Fruit fly (Drosophila melanogaster) whole organism, pupa: ENCODE measurements around the gene Arr1.
A peak's percentile ranks its signal among the peaks of the same experiment; 100 is the strongest.

Experiments
- CG10348 ChIP-seq: fragments of 200-800 bp; sonication (Bioruptor generic); IDR thresholded peaks from 2 replicates; pipeline ENCODE4 v1.3.6; 2022; ENCODE audit warnings: missing biosample characterization, missing genetic modification characterization
- CG12605 ChIP-seq: fragments of 200-800 bp; sonication (Bioruptor generic); IDR thresholded peaks from 2 replicates; pipeline ENCODE4 v1.3.6; 2022; ENCODE audit warnings: missing biosample characterization, missing genetic modification characterization
- CG13204 ChIP-seq: fragments of 200-800 bp; sonication (Bioruptor generic); optimal IDR thresholded peaks from 2 replicates; lab custom pipeline; 2018; ENCODE audit warnings: missing biosample characterization, mild to moderate bottlenecking, missing genetic modification characterization, moderate library complexity
- CG14655 ChIP-seq: fragments of 200-800 bp; sonication (Bioruptor generic); optimal IDR thresholded peaks from 3 replicates; lab custom pipeline; 2017; ENCODE audit warnings: mild to moderate bottlenecking, missing biosample characterization, missing genetic modification reagents, missing genetic modification characterization
- CG15710 ChIP-seq: fragments of 200-800 bp; sonication (Bioruptor generic); optimal IDR thresholded peaks from 2 replicates; lab custom pipeline; 2018; ENCODE audit warnings: missing biosample characterization, mild to moderate bottlenecking, missing genetic modification characterization, moderate library complexity
- CG17806 ChIP-seq: fragments of 200-800 bp; sonication (Bioruptor generic); optimal IDR thresholded peaks from 2 replicates; lab custom pipeline; 2018; ENCODE audit warnings: missing biosample characterization, mild to moderate bottlenecking, missing genetic modification characterization, moderate library complexity
- CG32121 ChIP-seq: fragments of 200-800 bp; sonication (Bioruptor generic); IDR thresholded peaks from 2 replicates; pipeline ENCODE4 v1.3.6; 2022; ENCODE audit warnings: missing biosample characterization, missing genetic modification characterization
- CG34367 ChIP-seq: fragments of 200-800 bp; sonication (Bioruptor generic); optimal IDR thresholded peaks from 2 replicates; lab custom pipeline; 2018; ENCODE audit warnings: missing biosample characterization, mild to moderate bottlenecking, missing genetic modification characterization
- CG4496 ChIP-seq: fragments of 200-800 bp; sonication (Bioruptor generic); IDR thresholded peaks from 3 replicates; pipeline ENCODE4 v1.3.6; 2022; ENCODE audit warnings: missing biosample characterization, missing genetic modification characterization
- CG8159 ChIP-seq: fragments of 200-800 bp; sonication (Bioruptor generic); optimal IDR thresholded peaks from 3 replicates; lab custom pipeline; 2018; ENCODE audit warnings: missing biosample characterization, mild to moderate bottlenecking, missing genetic modification characterization, moderate library complexity
- CG8301 ChIP-seq: fragments of 200-800 bp; sonication (Bioruptor generic); optimal IDR thresholded peaks from 2 replicates; lab custom pipeline; 2018; ENCODE audit warnings: missing biosample characterization, mild to moderate bottlenecking, missing genetic modification characterization
- CG9948 ChIP-seq: fragments of 200-800 bp; sonication (Bioruptor generic); optimal IDR thresholded peaks from 2 replicates; lab custom pipeline; 2018; ENCODE audit warnings: missing biosample characterization, mild to moderate bottlenecking, missing genetic modification characterization, moderate library complexity
- D1 ChIP-seq: fragments of 200-800 bp; sonication (Bioruptor generic); optimal IDR thresholded peaks from 2 replicates; lab custom pipeline; 2018; ENCODE audit warnings: missing biosample characterization, mild to moderate bottlenecking, missing genetic modification characterization, moderate library complexity
- EcR ChIP-seq: fragments of 200-800 bp; sonication (Bioruptor generic); optimal IDR thresholded peaks from 3 replicates; lab custom pipeline; 2019; ENCODE audit warnings: missing biosample characterization, missing genetic modification characterization, mild to moderate bottlenecking, moderate library complexity, missing genetic modification reagents
- Ets98B ChIP-seq: fragments of 200-800 bp; sonication (Bioruptor generic); IDR thresholded peaks from 2 replicates; pipeline ENCODE4 v1.3.6; 2022; ENCODE audit warnings: missing biosample characterization, missing genetic modification characterization
- Pif1A ChIP-seq: fragments of 200-800 bp; sonication (Bioruptor generic); optimal IDR thresholded peaks from 3 replicates; lab custom pipeline; 2016; ENCODE audit warnings: missing biosample characterization, missing genetic modification characterization
- Pif1B ChIP-seq: fragments of 200-800 bp; sonication (Bioruptor generic); optimal IDR thresholded peaks from 3 replicates; lab custom pipeline; 2016; ENCODE audit warnings: missing biosample characterization, missing genetic modification characterization
- Snoo ChIP-seq: fragments of 200-800 bp; sonication (Bioruptor generic); optimal IDR thresholded peaks from 3 replicates; lab custom pipeline; 2017; ENCODE audit warnings: missing biosample characterization, mild to moderate bottlenecking, missing genetic modification characterization, inconsistent platforms
- fd96Ca ChIP-seq: fragments of 200-800 bp; sonication (Bioruptor generic); IDR thresholded peaks from 3 replicates; pipeline ENCODE4 v1.3.6; 2022; ENCODE audit warnings: missing biosample characterization, missing genetic modification characterization
- gl ChIP-seq: fragments of 200-800 bp; sonication (Bioruptor generic); optimal IDR thresholded peaks from 2 replicates; lab custom pipeline; 2018; ENCODE audit warnings: missing biosample characterization, mild to moderate bottlenecking, missing genetic modification characterization
- rn ChIP-seq: fragments of 200-800 bp; sonication (Bioruptor generic); IDR thresholded peaks from 2 replicates; pipeline ENCODE4 v1.3.6; 2022; ENCODE audit warnings: missing biosample characterization, missing genetic modification characterization

The Arr1 gene

DNA sequence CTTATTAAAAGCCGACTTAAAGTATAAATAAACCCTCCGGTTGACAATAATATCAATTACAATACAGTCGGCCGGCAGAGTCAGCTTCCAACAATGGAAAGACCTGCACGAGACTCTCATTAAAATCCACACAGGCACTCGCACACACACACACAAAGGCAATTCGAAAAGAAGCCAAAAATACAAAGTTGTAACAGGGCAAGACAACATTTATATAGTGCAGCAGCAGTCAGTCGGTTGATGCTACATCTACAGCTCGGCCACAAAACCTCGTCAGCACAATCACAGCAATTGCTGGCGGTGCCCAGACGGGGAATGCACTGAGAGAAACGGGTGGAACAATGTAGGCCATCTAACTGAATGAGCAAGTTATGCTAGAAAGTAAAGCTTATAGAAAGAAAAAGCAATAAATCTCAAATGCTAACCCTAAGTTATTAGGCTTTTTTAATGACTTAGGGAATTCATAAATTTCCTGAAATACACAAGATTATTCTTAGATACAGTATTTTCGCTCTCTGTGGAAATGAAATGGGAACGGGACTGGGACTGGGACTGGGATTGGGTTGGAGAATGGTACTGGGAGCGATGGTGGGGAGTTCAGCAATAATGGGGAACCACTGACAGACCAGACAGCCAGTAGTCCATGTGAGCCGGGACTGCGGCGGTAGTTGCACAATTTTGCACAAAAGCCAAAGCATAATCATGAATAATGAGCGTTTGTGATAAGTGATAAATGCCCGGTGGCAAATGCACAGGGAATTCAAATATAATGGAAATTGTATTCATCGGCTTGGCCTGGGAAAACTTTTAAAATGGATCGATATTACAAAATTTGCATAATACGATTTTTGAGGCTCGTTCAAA is 43.5 kb downstream of the Arr1 start:
- TF ChIP-seq CG10348 (GFP tag; lab: Robert Waterston, UW) (peak; percentile 81), CG17806 (tag; lab: Kevin White, UChicago) (peak; percentile 98), CG34367 (tag; lab: Kevin White, UChicago) (peak; percentile 95), Ets98B (GFP tag; lab: Robert Waterston, UW) (peak; percentile 97), gl (tag; lab: Kevin White, UChicago) (peak; percentile 94), fd96Ca (GFP tag; lab: Robert Waterston, UW) (peak; percentile 98), D1 (tag; lab: Kevin White, UChicago) (peak; percentile 96), Pif1B (peak; percentile 97), CG15710 (tag; lab: Kevin White, UChicago) (peak; percentile 98), CG4496 (GFP tag; lab: Robert Waterston, UW) (peak; percentile 98), Snoo (peak; percentile 94), Pif1A (GFP tag; lab: Kevin White, UChicago) (peak; percentile 98), EcR (GFP tag; lab: Kevin White, UChicago) (peak; percentile 75), CG8159 (peak; percentile 97), CG9948 (tag; lab: Kevin White, UChicago) (peak; percentile 97), rn (GFP tag; lab: Robert Waterston, UW) (no peak; the same call in none of the 2 replicates), CG8301 (tag; lab: Kevin White, UChicago) (peak; percentile 97), CG13204 (GFP tag; lab: Kevin White, UChicago) (peak; percentile 91), CG14655 (peak; percentile 98), CG12605 (GFP tag; lab: Robert Waterston, UW) (peak; percentile 95), CG32121 (peak; percentile 96)
- TF ChIP-seq, all 21 proteins: peak for 20

DNA sequence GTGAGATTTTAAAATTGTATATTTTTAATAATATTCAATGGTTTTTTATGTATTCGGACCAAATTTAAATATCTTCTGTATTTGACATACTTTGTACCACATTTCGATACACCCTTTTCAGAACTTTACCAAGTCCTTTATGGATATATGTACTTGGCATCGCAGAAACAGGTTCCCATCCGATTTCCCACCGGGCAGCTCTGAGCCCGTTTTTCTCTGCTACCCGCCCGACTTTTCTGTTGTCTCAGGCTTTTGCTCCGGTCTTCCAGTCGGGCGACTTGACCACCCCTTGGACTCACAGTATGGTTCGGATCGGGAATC is 44.1 kb downstream of the Arr1 start:
- peak; percentile 39 for TF ChIP-seq Pif1B
- peak; percentile 19; the same call in 1 of the 2 replicates for TF ChIP-seq CG32121
- TF ChIP-seq D1 (tag; lab: Kevin White, UChicago): no peak
- TF ChIP-seq CG10348 (GFP tag; lab: Robert Waterston, UW): peak; percentile 37; the same call in 1 of the 2 replicates
- TF ChIP-seq CG9948 (tag; lab: Kevin White, UChicago): peak; percentile 81
- peak; percentile 10 for TF ChIP-seq Pif1A (GFP tag; lab: Kevin White, UChicago)
- 0 out of 3 replicates have a peak, but pooled peaks have one; percentile 6 for TF ChIP-seq CG4496 (GFP tag; lab: Robert Waterston, UW)
- TF ChIP-seq CG17806 (tag; lab: Kevin White, UChicago): peak; percentile 73
- TF ChIP-seq fd96Ca (GFP tag; lab: Robert Waterston, UW): peak; percentile 44; the same call in 2 of the 3 replicates
- peak; percentile 77 for TF ChIP-seq CG8301 (tag; lab: Kevin White, UChicago)
- peak; percentile 12 for TF ChIP-seq EcR (GFP tag; lab: Kevin White, UChicago)
- TF ChIP-seq rn (GFP tag; lab: Robert Waterston, UW): no peak
- peak; percentile 79 for TF ChIP-seq CG14655
- TF ChIP-seq Ets98B (GFP tag; lab: Robert Waterston, UW): no peak
- peak; percentile 81 for TF ChIP-seq CG8159
- peak; percentile 81 for TF ChIP-seq CG34367 (tag; lab: Kevin White, UChicago)
- no peak for TF ChIP-seq CG13204 (GFP tag; lab: Kevin White, UChicago)
- TF ChIP-seq CG15710 (tag; lab: Kevin White, UChicago): peak; percentile 71
- TF ChIP-seq gl (tag; lab: Kevin White, UChicago): no peak
- no peak for TF ChIP-seq CG12605 (GFP tag; lab: Robert Waterston, UW)
- TF ChIP-seq Snoo: no peak

DNA sequence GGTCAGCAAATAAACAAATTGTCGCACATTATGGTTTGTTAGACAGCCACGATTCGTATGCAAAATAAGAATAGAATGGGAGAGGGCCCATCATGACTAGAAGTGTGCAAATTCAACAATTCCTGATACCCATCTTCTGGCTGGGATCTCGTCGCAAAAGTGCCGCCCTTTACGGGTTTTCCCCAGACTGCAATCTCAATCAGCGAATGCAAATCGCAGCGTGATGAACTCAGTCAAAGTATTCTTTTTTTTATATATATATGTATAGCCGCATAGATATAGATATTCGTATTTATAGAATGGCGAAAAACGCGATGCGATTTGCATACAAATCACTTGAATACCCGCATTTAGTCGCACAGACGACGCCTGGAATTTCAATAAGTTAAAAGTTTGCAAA is 44.9 kb downstream of the Arr1 start:
- TF ChIP-seq Snoo: no peak
- TF ChIP-seq CG32121: no peak
- no peak for TF ChIP-seq Pif1A (GFP tag; lab: Kevin White, UChicago)
- TF ChIP-seq CG15710 (tag; lab: Kevin White, UChicago): no peak
- TF ChIP-seq CG10348 (GFP tag; lab: Robert Waterston, UW): no peak
- no peak for TF ChIP-seq CG8301 (tag; lab: Kevin White, UChicago)
- TF ChIP-seq Ets98B (GFP tag; lab: Robert Waterston, UW): no peak
- no peak for TF ChIP-seq D1 (tag; lab: Kevin White, UChicago)
- TF ChIP-seq Pif1B: no peak
- no peak for TF ChIP-seq CG4496 (GFP tag; lab: Robert Waterston, UW)
- TF ChIP-seq CG34367 (tag; lab: Kevin White, UChicago): no peak
- no peak for TF ChIP-seq CG13204 (GFP tag; lab: Kevin White, UChicago)
- TF ChIP-seq, all 21 proteins: peak for 0

DNA sequence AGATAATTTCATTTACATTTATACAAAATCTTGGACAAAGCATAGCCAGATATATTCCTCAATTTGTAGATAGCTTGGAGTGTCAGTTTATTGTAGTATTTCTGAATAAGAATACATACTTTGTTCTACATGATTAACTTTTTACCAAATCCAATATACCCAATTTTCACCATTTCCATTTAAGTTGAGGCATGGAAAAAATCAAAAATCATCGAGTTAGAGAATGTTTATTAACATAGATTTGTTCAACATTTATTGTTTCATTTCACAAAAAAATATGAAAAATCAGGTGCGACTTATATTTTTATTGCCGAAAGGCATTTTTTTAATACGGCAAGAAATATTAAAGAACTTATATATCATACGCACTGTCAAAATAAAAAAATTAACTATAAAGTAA is 47.6 kb downstream of the Arr1 start, which contains the start of gene Grl36b:
Grl36b (minus strand) TSS at position 101 of the 400 bp plus-strand sequence.
- TF ChIP-seq fd96Ca (GFP tag; lab: Robert Waterston, UW): no peak
- TF ChIP-seq CG32121: no peak
- no peak for TF ChIP-seq CG17806 (tag; lab: Kevin White, UChicago)
- no peak for TF ChIP-seq CG8159
- TF ChIP-seq rn (GFP tag; lab: Robert Waterston, UW): no peak
- no peak for TF ChIP-seq Ets98B (GFP tag; lab: Robert Waterston, UW)
- TF ChIP-seq CG4496 (GFP tag; lab: Robert Waterston, UW): no peak
- no peak for TF ChIP-seq CG10348 (GFP tag; lab: Robert Waterston, UW)
- TF ChIP-seq Pif1B: no peak
- no peak for TF ChIP-seq CG34367 (tag; lab: Kevin White, UChicago)
- TF ChIP-seq gl (tag; lab: Kevin White, UChicago): no peak
- no peak for TF ChIP-seq CG13204 (GFP tag; lab: Kevin White, UChicago)
